Worm (Caenorhabditis elegans) whole organism, L4/young adult: ENCODE results near the gene Y11D7A.19.
"Not testable (repeated sequence)": the region's sequence is repeated elsewhere in the genome, so short reads cannot be mapped to it uniquely, and the experiment has no call there.

Source experiments
- W03F9.2 ChIP-seq: fragments of 150-350 bp; optimal IDR thresholded peaks from 2 replicates; lab custom pipeline; 2014; ENCODE audit warnings: missing biosample characterization, missing genetic modification characterization
- him-1 ChIP-seq: sonication (generic microtip); optimal IDR thresholded peaks from 2 replicates; lab custom pipeline; 2016; ENCODE audit warnings: missing genotype, missing genetic modification reagents, missing genetic modification characterization, missing compliant biosample characterization

- not testable (repeated sequence) for TF ChIP-seq him-1, W03F9.2 (tag; lab: Kevin White, UChicago)
Observed at ce11 chrIV:9293825-9294224, 27.5 kb upstream of the Y11D7A.19 start, which contains the start of gene nhr-264.
